Worm (Caenorhabditis elegans): ENCODE results near the gene tra-1.

- TF ChIP-seq B0035.1 (tag; optimal IDR thresholded peaks at IDR 0.05) (no peak), cebp-2 (GFP tag; IDR thresholded peaks at IDR 0.05) (no peak), dpff-1 (tag; optimal IDR thresholded peaks at IDR 0.05) (no peak), ama-1 (optimal IDR thresholded peaks at IDR 0.05) (no peak), ama-1 (GFP tag; optimal IDR thresholded peaks at IDR 0.05) (no peak), unc-62 (GFP tag; optimal IDR thresholded peaks at IDR 0.05) (no peak)
These were observed 49.3 kb upstream of the tra-1 start for ce11 chrIII:11244338-11244737.

Data from whole organism, young adult.